Fruit fly (Drosophila melanogaster) whole organism: ENCODE data around the gene Obp19d.
"Not testable (repeated sequence)": the region's sequence is repeated elsewhere in the genome, so short reads cannot be mapped to it uniquely, and the experiment has no call there.

ENCODE experiments used
- CG8478 ChIP-seq: fragments of >200 bp; optimal IDR thresholded peaks from 2 replicates; lab custom pipeline; 2018; ENCODE audit warnings: inconsistent platforms
- Dll ChIP-seq: fragments of >200 bp; optimal IDR thresholded peaks from 2 replicates; lab custom pipeline; 2017
- EcR ChIP-seq, 2 experiments: fragments of >200 bp; optimal IDR thresholded peaks; 2 replicates each; lab custom pipeline; 2017; ENCODE audit warnings: missing biosample characterization in 2 of 2, missing genetic modification characterization in 2 of 2, missing genetic modification reagents in 2 of 2
- pan ChIP-seq: fragments of >200 bp; optimal IDR thresholded peaks from 2 replicates; lab custom pipeline; 2017
- psq ChIP-seq: fragments of >200 bp; optimal IDR thresholded peaks from 2 replicates; lab custom pipeline; 2017

DNA sequence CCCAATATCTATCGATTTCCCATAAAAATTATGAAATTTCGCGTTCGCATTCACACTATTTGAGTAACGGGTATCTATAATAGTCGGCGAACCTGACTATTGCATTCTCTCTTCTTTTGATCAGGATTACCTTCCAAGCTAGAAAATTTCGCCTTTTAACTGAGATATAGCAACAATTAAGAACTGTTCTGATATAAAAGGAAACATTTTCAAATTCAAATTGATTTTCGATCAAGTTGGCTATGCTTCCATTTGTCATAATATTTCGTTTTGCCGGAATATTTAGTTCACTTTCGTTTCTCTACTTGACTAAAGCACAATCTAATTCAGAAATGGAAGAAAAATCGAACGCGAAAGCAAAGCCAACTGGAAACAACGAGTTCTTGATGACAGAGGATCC, 26.7 kb downstream of the Obp19d start, which contains the start of gene CG42578:
- not testable (repeated sequence) for TF ChIP-seq psq (lab: Kevin White, UChicago); CG8478 (lab: Kevin White, UChicago); Dll (lab: Kevin White, UChicago); pan (lab: Kevin White, UChicago); EcR (GFP tag; optimal IDR thresholded peaks at IDR 0.05; lab: Kevin White, UChicago)
